Worm (Caenorhabditis elegans): ENCODE measurements around the gene M70.1.
"Not testable (repeated sequence)": the region's sequence is repeated elsewhere in the genome, so short reads cannot be mapped to it uniquely, and the experiment has no call there.

M70.1 gene

ce11 chrIV:2245565-2245964 is at the start of gene M70.1:
Gene M70.1, plus strand, starts transcription at chrIV:2245865.
- not testable (repeated sequence) for TF ChIP-seq lin-26 (GFP tag; IDR thresholded peaks at IDR 0.05); Y95B8A.8 (GFP tag; IDR thresholded peaks at IDR 0.05); repo-1 (tag; optimal IDR thresholded peaks at IDR 0.05)

DNA sequence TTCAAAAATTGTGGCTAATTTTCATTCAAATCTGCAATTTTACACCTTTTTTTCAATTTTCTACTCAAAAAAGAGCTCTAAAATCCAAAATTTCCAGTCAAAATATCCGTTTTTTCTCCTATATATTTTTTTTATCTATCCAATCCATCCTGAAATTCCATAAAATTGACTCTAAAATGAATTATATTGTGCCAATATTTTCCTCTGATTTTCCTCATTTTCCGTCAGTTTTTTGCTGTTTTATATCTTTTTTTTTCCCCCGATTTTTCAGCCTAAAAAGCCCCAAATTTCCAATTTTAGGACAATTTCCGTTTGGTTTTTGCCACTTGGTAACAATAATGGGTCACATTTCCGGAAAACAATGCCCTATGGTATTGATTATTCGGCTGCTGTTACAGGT is 46.9 kb upstream of the M70.1 start, which contains the start of gene Y71G10AR.4:
Gene Y71G10AR.4, plus strand, starts transcription at position 301 of the 400 bp plus-strand sequence.
- TF ChIP-seq nfya-1 (tag; optimal IDR thresholded peaks at IDR 0.05; ENCODE audit: borderline replicate concordance, insufficient read depth) (no peak), unc-130 (GFP tag; optimal IDR thresholded peaks at IDR 0.05) (no peak), rcor-1 (GFP tag; IDR thresholded peaks at IDR 0.05) (no peak), snpc-1.1 (tag; optimal IDR thresholded peaks at IDR 0.05; ENCODE audit: insufficient read depth) (no peak), B0035.1 (tag; optimal IDR thresholded peaks at IDR 0.05) (no peak), ztf-3 (GFP tag; optimal IDR thresholded peaks at IDR 0.05) (no peak), K11D2.4 (GFP tag; IDR thresholded peaks at IDR 0.05) (no peak), ztf-18 (tag; optimal IDR thresholded peaks at IDR 0.05) (no peak), mxl-1 (tag; optimal IDR thresholded peaks at IDR 0.05) (no peak), fkh-3 (tag; optimal IDR thresholded peaks at IDR 0.05) (no peak), gei-17 (GFP tag; optimal IDR thresholded peaks at IDR 0.05) (no peak), F37B4.10 (GFP tag; IDR thresholded peaks at IDR 0.05) (no peak), hmg-1.2 (GFP tag; IDR thresholded peaks at IDR 0.05) (no peak), Y56A3A.18 (GFP tag; IDR thresholded peaks at IDR 0.05) (no peak), die-1 (tag; optimal IDR thresholded peaks at IDR 0.05) (no peak), ceh-27 (GFP tag; optimal IDR thresholded peaks at IDR 0.05) (no peak), madf-10 (tag; optimal IDR thresholded peaks at IDR 0.05) (no peak), ceh-58 (GFP tag; IDR thresholded peaks at IDR 0.05) (no peak), lin-40 (tag; optimal IDR thresholded peaks at IDR 0.05) (no peak), ztf-28 (GFP tag; IDR thresholded peaks at IDR 0.05) (no peak)

DNA sequence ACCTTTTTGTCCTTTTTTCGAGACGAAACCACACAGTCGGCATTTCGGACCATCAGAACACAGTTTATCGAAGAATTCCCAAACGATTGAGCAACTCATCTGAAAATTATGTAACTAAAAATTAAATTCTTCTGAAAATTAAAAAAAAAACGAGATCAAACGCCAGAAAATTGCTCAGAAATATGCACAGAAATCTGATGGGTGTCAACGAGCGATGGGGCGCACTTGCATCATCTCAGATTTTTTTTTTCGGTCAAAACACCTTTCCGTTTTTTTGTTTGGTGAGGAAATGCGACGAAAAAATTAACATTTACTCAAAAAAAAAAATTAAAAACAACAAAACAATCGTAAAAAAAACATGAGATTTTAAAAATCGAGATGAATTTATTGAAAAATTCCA is 28.9 kb upstream of the M70.1 start, which contains the start of gene T04C4.3:
Gene T04C4.3, minus strand, starts transcription at position 101 of the 400 bp plus-strand sequence.
- TF ChIP-seq nhr-90 (tag; optimal IDR thresholded peaks at IDR 0.05); lin-26 (GFP tag; IDR thresholded peaks at IDR 0.05); sptf-2 (GFP tag; optimal IDR thresholded peaks at IDR 0.05): not testable (repeated sequence)

DNA sequence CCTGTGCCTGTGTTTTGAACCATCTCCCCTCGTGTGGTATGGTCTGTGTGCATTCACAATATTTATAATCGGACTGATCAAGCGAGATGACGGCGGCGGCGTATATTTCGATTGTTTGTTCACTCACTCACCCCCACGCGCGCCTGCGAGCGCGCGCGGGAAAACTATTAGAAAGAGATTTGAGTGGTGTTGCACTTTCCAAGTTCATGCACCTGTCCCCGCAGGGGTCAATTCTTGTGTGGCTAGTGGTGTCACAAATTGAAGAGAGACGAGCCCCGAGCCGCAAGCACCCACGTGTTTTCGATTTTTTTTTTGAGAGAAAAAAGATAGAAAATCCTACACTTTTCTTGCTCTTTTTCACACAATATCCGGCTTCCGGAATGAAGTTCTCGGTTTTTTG is 28.4 kb upstream of the M70.1 start:
- no peak for TF ChIP-seq F39B2.1 (GFP tag; IDR thresholded peaks at IDR 0.05)
- 0 out of 2 replicates have a peak, but pooled peaks have one; percentile 19 for TF ChIP-seq hsf-1 (GFP tag; IDR thresholded peaks at IDR 0.05)
- TF ChIP-seq zfh-2 (GFP tag; conservative IDR thresholded peaks at IDR 0.05), result peak; percentile 85

- TF ChIP-seq ZK185.1 (tag; optimal IDR thresholded peaks at IDR 0.05; ENCODE audit: poor library complexity, severe bottlenecking) (peak; percentile 77), ekl-4 (GFP tag; IDR thresholded peaks at IDR 0.05) (peak; percentile 93), somi-1 (GFP tag; optimal IDR thresholded peaks at IDR 0.05) (peak; percentile 100), nhr-179 (tag; optimal IDR thresholded peaks at IDR 0.05) (no peak), unc-62 (GFP tag; optimal IDR thresholded peaks at IDR 0.05) (no peak), lsy-27 (tag; optimal IDR thresholded peaks at IDR 0.05; ENCODE audit: borderline replicate concordance, insufficient read depth) (no peak), C06A6.2 (GFP tag; conservative IDR thresholded peaks at IDR 0.05) (peak; percentile 98), ceh-79 (tag; optimal IDR thresholded peaks at IDR 0.05) (peak; percentile 58), lin-26 (GFP tag; IDR thresholded peaks at IDR 0.05) (peak; percentile 66; the same call in 1 of the 2 replicates), mes-4 (tag; optimal IDR thresholded peaks at IDR 0.05) (no peak), ztf-3 (GFP tag; optimal IDR thresholded peaks at IDR 0.05) (peak; percentile 93), F22D6.2 (tag; optimal IDR thresholded peaks at IDR 0.05) (peak; percentile 90), C17E4.6 (GFP tag; IDR thresholded peaks at IDR 0.05) (peak; percentile 47), mxl-1 (tag; optimal IDR thresholded peaks at IDR 0.05) (peak; percentile 2), pha-4 (tag; optimal IDR thresholded peaks at IDR 0.05) (peak; percentile 50), hmg-1.2 (GFP tag; IDR thresholded peaks at IDR 0.05) (peak; percentile 97), ztf-18 (tag; optimal IDR thresholded peaks at IDR 0.05) (peak; percentile 60), mcd-1 (GFP tag; IDR thresholded peaks at IDR 0.05) (peak; percentile 92), B0261.1 (tag; optimal IDR thresholded peaks at IDR 0.05) (peak; percentile 19)
These were observed 26.3 kb upstream of the M70.1 start for ce11 chrIV:2219334-2219755.

Measured in whole organism, young adult.